Worm (Caenorhabditis elegans): Measurements from ENCODE around the gene fbxc-47.

Gene fbxc-47

ce11 chrIV:3854606-3855005 is 49.3 kb downstream of the fbxc-47 start:
- TF ChIP-seq aha-1 (tag), result peak; percentile 88
- peak in 1 of 2 experiments; percentile 61 for TF ChIP-seq unc-62 (GFP tag; optimal IDR thresholded peaks at IDR 0.05 in 1 of 2)
- no peak for TF ChIP-seq unc-62 (tag; optimal IDR thresholded peaks at IDR 0.05)
- no peak for TF ChIP-seq mxl-3 (GFP tag; optimal IDR thresholded peaks at IDR 0.05)
- no peak for TF ChIP-seq R02D3.7 (tag; optimal IDR thresholded peaks at IDR 0.05)
- TF ChIP-seq daf-16 (GFP tag; optimal IDR thresholded peaks at IDR 0.05), result no peak
- TF ChIP-seq daf-16 (tag; optimal IDR thresholded peaks at IDR 0.05), result no peak
- TF ChIP-seq F10B5.3 (tag; optimal IDR thresholded peaks at IDR 0.05), result no peak
- TF ChIP-seq set-16 (GFP tag; IDR thresholded peaks at IDR 0.05), result peak; percentile 51
- TF ChIP-seq mes-2 (tag; optimal IDR thresholded peaks at IDR 0.05; ENCODE audit: poor library complexity, severe bottlenecking), result no peak

ce11 chrIV:3855543-3855942 is 50.2 kb downstream of the fbxc-47 start, which contains the start of gene zag-1:
zag-1 (plus strand) TSS chrIV:3855843.
- TF ChIP-seq fos-1 (tag; optimal IDR thresholded peaks at IDR 0.05), result peak; percentile 61
- no peak for TF ChIP-seq lin-1 (GFP tag; IDR thresholded peaks at IDR 0.05)
- TF ChIP-seq nhr-237 (tag; optimal IDR thresholded peaks at IDR 0.05), result no peak
- no peak for TF ChIP-seq nhr-6 (tag; optimal IDR thresholded peaks at IDR 0.05)

ce11 chrIV:3856190-3856589 is 50.9 kb downstream of the fbxc-47 start:
- TF ChIP-seq set-16 (GFP tag; IDR thresholded peaks at IDR 0.05) (peak; percentile 25; the same call in 1 of the 2 replicates), dmd-9 (GFP tag; IDR thresholded peaks at IDR 0.05) (no peak)
